Fruit fly (Drosophila melanogaster) whole organism, wandering third instar larva: Measurements from ENCODE around the gene CG33710.

ENCODE experiments used
- Abd-B ChIP-seq: fragments of >200 bp; optimal IDR thresholded peaks from 2 replicates; lab custom pipeline; 2017; ENCODE audit warnings: missing biosample characterization, missing genetic modification characterization
- CG32264 ChIP-seq: fragments of 200-800 bp; sonication (Bioruptor generic); optimal IDR thresholded peaks from 2 replicates; lab custom pipeline; 2016; ENCODE audit warnings: missing biosample characterization, missing genetic modification characterization
- CG9705 ChIP-seq: fragments of 200-800 bp; sonication (Bioruptor generic); optimal IDR thresholded peaks from 2 replicates; lab custom pipeline; 2018; ENCODE audit warnings: missing biosample characterization, mild to moderate bottlenecking, missing genetic modification characterization
- CrebA ChIP-seq: fragments of 200-800 bp; sonication (Bioruptor generic); optimal IDR thresholded peaks from 2 replicates; lab custom pipeline; 2016; ENCODE audit warnings: missing biosample characterization, mild to moderate bottlenecking, missing genetic modification characterization, borderline replicate concordance
- Dfd ChIP-seq: fragments of >200 bp; optimal IDR thresholded peaks from 2 replicates; lab custom pipeline; 2017; ENCODE audit warnings: missing biosample characterization, missing genetic modification characterization
- Dif ChIP-seq: fragments of 200-275, 200-300 bp; sonication (Bioruptor generic); optimal IDR thresholded peaks from 2 replicates; lab custom pipeline; 2018; ENCODE audit warnings: missing biosample characterization, missing genetic modification characterization; ENCODE audit not compliant: partially characterized antibody
- GATAd ChIP-seq: sonication (Bioruptor generic); optimal IDR thresholded peaks from 2 replicates; lab custom pipeline; 2016; ENCODE audit warnings: missing biosample characterization, missing genetic modification characterization
- HLH106 ChIP-seq: fragments of 200-800 bp; optimal IDR thresholded peaks from 3 replicates; lab custom pipeline; 2019; ENCODE audit warnings: missing biosample characterization, mild to moderate bottlenecking, missing genetic modification characterization, moderate library complexity
- Hnf4 ChIP-seq: fragments of 200-800 bp; sonication (Bioruptor generic); optimal IDR thresholded peaks from 2 replicates; lab custom pipeline; 2016; ENCODE audit warnings: missing biosample characterization, mild to moderate bottlenecking, missing genetic modification characterization
- Hr78 ChIP-seq: fragments of >200 bp; optimal IDR thresholded peaks from 2 replicates; lab custom pipeline; 2017; ENCODE audit warnings: missing biosample characterization, missing genetic modification characterization
- Hr83 ChIP-seq: fragments of 200-300 bp; sonication (Bioruptor generic); optimal IDR thresholded peaks from 2 replicates; lab custom pipeline; 2016; ENCODE audit warnings: missing biosample characterization, mild to moderate bottlenecking, missing genetic modification characterization, moderate library complexity; ENCODE audit not compliant: poor library complexity, severe bottlenecking
- Jra ChIP-seq: sonication (Bioruptor generic); optimal IDR thresholded peaks from 2 replicates; lab custom pipeline; 2016; ENCODE audit warnings: missing biosample characterization, missing genetic modification characterization
- Mio ChIP-seq: sonication (Bioruptor generic); optimal IDR thresholded peaks from 2 replicates; lab custom pipeline; 2016; ENCODE audit warnings: missing biosample characterization, missing genetic modification characterization
- Myc ChIP-seq: fragments of >200 bp; optimal IDR thresholded peaks from 2 replicates; lab custom pipeline; 2017
- N ChIP-seq: fragments of >200 bp; optimal IDR thresholded peaks from 2 replicates; lab custom pipeline; 2018; ENCODE audit warnings: missing biosample characterization, missing external identifiers, missing genetic modification characterization
- OdsH ChIP-seq: fragments of 200-800 bp; sonication (Bioruptor generic); optimal IDR thresholded peaks from 2 replicates; lab custom pipeline; 2016; ENCODE audit warnings: missing biosample characterization, mild to moderate bottlenecking, missing genetic modification characterization
- Rel ChIP-seq, 2 experiments: fragments of 200-800 bp; sonication (Bioruptor generic) in 1 of 2; optimal IDR thresholded peaks; 2 replicates in 1 of 2; 3 replicates in 1 of 2; lab custom pipeline; 2016 to 2019; ENCODE audit warnings: mild to moderate bottlenecking in 2 of 2, missing biosample characterization in 2 of 2, missing genetic modification characterization in 2 of 2, moderate library complexity in 1 of 2
- Sp1 ChIP-seq: fragments of 200-800 bp; sonication (Bioruptor generic); optimal IDR thresholded peaks from 3 replicates; lab custom pipeline; 2019; ENCODE audit warnings: missing biosample characterization, mild to moderate bottlenecking, missing genetic modification characterization, moderate library complexity
- Vsx2 ChIP-seq: fragments of 200-300, 225-300 bp; sonication (Bioruptor generic); optimal IDR thresholded peaks from 2 replicates; lab custom pipeline; 2018; ENCODE audit warnings: missing biosample characterization, missing genetic modification characterization; ENCODE audit not compliant: partially characterized antibody
- br ChIP-seq: fragments of 200-800 bp; sonication (Bioruptor generic); optimal IDR thresholded peaks from 2 replicates; lab custom pipeline; 2016; ENCODE audit warnings: missing biosample characterization, missing genetic modification characterization
- brk ChIP-seq: fragments of 200-800 bp; sonication (Bioruptor generic); optimal IDR thresholded peaks from 2 replicates; lab custom pipeline; 2016; ENCODE audit warnings: missing biosample characterization, mild to moderate bottlenecking, missing genetic modification characterization
- dl ChIP-seq, 2 experiments: fragments of 175-275, 200-275 bp in 1 of 2; fragments of 200-275 bp in 1 of 2; sonication (Bioruptor generic); optimal IDR thresholded peaks; lab custom pipeline; 2018; ENCODE audit warnings: mild to moderate bottlenecking in 2 of 2, missing biosample characterization in 2 of 2, missing genetic modification characterization in 2 of 2, moderate library complexity in 2 of 2; ENCODE audit not compliant: partially characterized antibody in 2 of 2, insufficient read depth in 1 of 2
- dmrt93B ChIP-seq: fragments of 200-800 bp; sonication (Bioruptor generic); optimal IDR thresholded peaks from 2 replicates; lab custom pipeline; 2018; ENCODE audit warnings: missing biosample characterization, mild to moderate bottlenecking, missing genetic modification characterization
- dsf ChIP-seq: sonication (Bioruptor generic); optimal IDR thresholded peaks from 2 replicates; lab custom pipeline; 2016; ENCODE audit warnings: missing biosample characterization, missing genetic modification characterization, borderline replicate concordance
- ey ChIP-seq: fragments of 200-800 bp; sonication (Bioruptor generic); optimal IDR thresholded peaks from 2 replicates; lab custom pipeline; 2016; ENCODE audit warnings: missing biosample characterization, missing genetic modification characterization
- foxo ChIP-seq, 2 experiments: fragments of 200-800 bp; sonication (Bioruptor generic); optimal IDR thresholded peaks; 2 replicates in 1 of 2; 3 replicates in 1 of 2; lab custom pipeline; 2016 to 2017; ENCODE audit warnings: missing biosample characterization in 2 of 2, missing genetic modification characterization in 2 of 2
- fru ChIP-seq: fragments of 200-800 bp; sonication (Bioruptor generic); optimal IDR thresholded peaks from 3 replicates; lab custom pipeline; 2016; ENCODE audit warnings: missing biosample characterization, mild to moderate bottlenecking, missing genetic modification characterization
- h ChIP-seq: fragments of 200-800 bp; sonication (Bioruptor generic); optimal IDR thresholded peaks from 3 replicates; lab custom pipeline; 2016; ENCODE audit warnings: missing biosample characterization, mild to moderate bottlenecking, missing genetic modification characterization
- jim ChIP-seq: fragments of 175-275, 200-325 bp; sonication (Bioruptor generic); optimal IDR thresholded peaks from 2 replicates; lab custom pipeline; 2016; ENCODE audit warnings: missing biosample characterization, mild to moderate bottlenecking, missing genetic modification characterization
- lola ChIP-seq: fragments of >200 bp; optimal IDR thresholded peaks from 2 replicates; lab custom pipeline; 2017; ENCODE audit warnings: missing biosample characterization, missing genetic modification characterization
- pan ChIP-seq: fragments of >200 bp; optimal IDR thresholded peaks from 2 replicates; lab custom pipeline; 2017
- psq ChIP-seq: fragments of 200-800 bp; sonication (Bioruptor generic); optimal IDR thresholded peaks from 3 replicates; lab custom pipeline; 2017; ENCODE audit warnings: missing biosample characterization, mild to moderate bottlenecking, missing genetic modification characterization, moderate library complexity
- rgr ChIP-seq: fragments of 200-800 bp; sonication (Bioruptor generic); optimal IDR thresholded peaks from 3 replicates; lab custom pipeline; 2016; ENCODE audit warnings: missing biosample characterization, mild to moderate bottlenecking, missing genetic modification characterization
- sage ChIP-seq: fragments of 200-800 bp; sonication (Bioruptor generic); optimal IDR thresholded peaks from 2 replicates; lab custom pipeline; 2016; ENCODE audit warnings: missing biosample characterization, mild to moderate bottlenecking, missing genetic modification characterization
- sv ChIP-seq: fragments of 200-800 bp; sonication (Bioruptor generic); optimal IDR thresholded peaks from 3 replicates; lab custom pipeline; 2016; ENCODE audit warnings: missing biosample characterization, missing genetic modification characterization
- tai ChIP-seq: sonication (Bioruptor generic); optimal IDR thresholded peaks from 2 replicates; lab custom pipeline; 2016; ENCODE audit warnings: missing biosample characterization, missing genetic modification characterization
- usp ChIP-seq: fragments of >200 bp; optimal IDR thresholded peaks from 2 replicates; lab custom pipeline; 2017; ENCODE audit warnings: missing biosample characterization, missing genetic modification characterization
- woc ChIP-seq: sonication (Bioruptor generic); optimal IDR thresholded peaks from 2 replicates; lab custom pipeline; 2016; ENCODE audit warnings: missing biosample characterization, mild to moderate bottlenecking, missing genetic modification characterization

CG33710 gene

dm6 chr3L:19904411-19905135, 48.0 kb downstream of the CG33710 start:
- TF ChIP-seq OdsH (GFP tag; lab: Kevin White, UChicago): no peak
- TF ChIP-seq Rel (GFP tag; optimal IDR thresholded peaks at IDR 0.05; lab: Kevin White, UChicago): no peak
- TF ChIP-seq Rel (tag; optimal IDR thresholded peaks at IDR 0.05; lab: Kevin White, UChicago): peak; percentile 41

dm6 chr3L:19903400-19903846, 49.2 kb downstream of the CG33710 start:
- TF ChIP-seq sage (GFP tag; lab: Kevin White, UChicago) (peak; percentile 9), sv (GFP tag; lab: Kevin White, UChicago) (peak; percentile 46), dl (GFP tag; optimal IDR thresholded peaks at IDR 0.05; lab: Kevin White, UChicago; ENCODE audit: insufficient read depth in 1 of 2, partially characterized antibody in 2 of 2) (peak; percentile 20 to 22), woc (GFP tag; lab: Kevin White, UChicago) (peak; percentile 35), pan (lab: Kevin White, UChicago) (no peak), usp (no peak), psq (GFP tag; lab: Kevin White, UChicago) (peak; percentile 49), dmrt93B (GFP tag; lab: Kevin White, UChicago) (no peak), Sp1 (no peak), N (GFP tag; lab: Kevin White, UChicago) (no peak), HLH106 (tag; lab: Kevin White, UChicago) (no peak), CrebA (GFP tag; lab: Kevin White, UChicago) (peak; percentile 25), Rel (GFP tag; optimal IDR thresholded peaks at IDR 0.05; lab: Kevin White, UChicago) (no peak), Rel (tag; optimal IDR thresholded peaks at IDR 0.05; lab: Kevin White, UChicago) (peak; percentile 94), Dif (peak; percentile 8), dsf (GFP tag; lab: Kevin White, UChicago) (no peak)

dm6 chr3L:19902560-19903399, 49.8 kb downstream of the CG33710 start:
- TF ChIP-seq Hnf4 (GFP tag; lab: Kevin White, UChicago) (peak; percentile 98), rgr (GFP tag; lab: Kevin White, UChicago) (peak; percentile 99), h (GFP tag; lab: Kevin White, UChicago) (peak; percentile 99), brk (GFP tag; lab: Kevin White, UChicago) (peak; percentile 91), pan (lab: Kevin White, UChicago) (no peak), tai (GFP tag; lab: Kevin White, UChicago) (peak; percentile 95), dl (GFP tag; optimal IDR thresholded peaks at IDR 0.05; lab: Kevin White, UChicago; ENCODE audit: insufficient read depth in 1 of 2, partially characterized antibody in 2 of 2) (no peak), Dfd (no peak), woc (GFP tag; lab: Kevin White, UChicago) (peak; percentile 99), Rel (GFP tag; optimal IDR thresholded peaks at IDR 0.05; lab: Kevin White, UChicago) (peak; percentile 96), Rel (tag; optimal IDR thresholded peaks at IDR 0.05; lab: Kevin White, UChicago) (peak; percentile 73), Sp1 (peak; percentile 98), OdsH (GFP tag; lab: Kevin White, UChicago) (peak; percentile 99), Mio (GFP tag; lab: Kevin White, UChicago) (peak; percentile 87), HLH106 (tag; lab: Kevin White, UChicago) (peak; percentile 96), CG9705 (peak; percentile 7), jim (GFP tag; lab: Kevin White, UChicago) (peak; percentile 22), psq (GFP tag; lab: Kevin White, UChicago) (peak; percentile 98), ey (GFP tag; lab: Kevin White, UChicago) (peak; percentile 99), br (GFP tag; lab: Kevin White, UChicago) (peak; percentile 99), dmrt93B (GFP tag; lab: Kevin White, UChicago) (peak; percentile 82), CrebA (GFP tag; lab: Kevin White, UChicago) (peak; percentile 65), foxo (GFP tag; optimal IDR thresholded peaks at IDR 0.05; lab: Kevin White, UChicago) (peak; percentile 93 to 98), CG32264 (peak; percentile 98), sage (GFP tag; lab: Kevin White, UChicago) (peak; percentile 98), Abd-B (no peak), Myc (no peak), Dif (peak; percentile 5), Vsx2 (GFP tag; lab: Kevin White, UChicago) (peak; percentile 90), N (GFP tag; lab: Kevin White, UChicago) (no peak), Hr83 (GFP tag; lab: Kevin White, UChicago) (peak; percentile 64), usp (no peak), dsf (GFP tag; lab: Kevin White, UChicago) (peak; percentile 87), fru (peak; percentile 97), lola (GFP tag; lab: Kevin White, UChicago) (no peak), GATAd (GFP tag; lab: Kevin White, UChicago) (no peak), Hr78 (GFP tag; lab: Kevin White, UChicago) (no peak), Jra (GFP tag; lab: Kevin White, UChicago) (peak; percentile 90), sv (GFP tag; lab: Kevin White, UChicago) (peak; percentile 92)
